Worm (Caenorhabditis elegans) whole organism, late embryonic: ENCODE results near the gene F44D12.6.

Experiments used
- T23F11.4 ChIP-seq: fragments of 200-800 bp; sonication (Bioruptor generic); optimal IDR thresholded peaks from 2 replicates; lab custom pipeline; 2018; ENCODE audit warnings: mild to moderate bottlenecking, missing genetic modification characterization, missing compliant biosample characterization
- ceh-2 ChIP-seq: sonication (generic microtip); optimal IDR thresholded peaks from 2 replicates; lab custom pipeline; 2016; ENCODE audit warnings: missing genotype, missing genetic modification characterization, missing compliant biosample characterization
- ceh-31 ChIP-seq: sonication (generic microtip); optimal IDR thresholded peaks from 2 replicates; lab custom pipeline; 2016; ENCODE audit warnings: missing genetic modification characterization, missing compliant biosample characterization
- ceh-45 ChIP-seq: fragments of 200-800 bp; sonication (Bioruptor generic); IDR thresholded peaks from 2 replicates; pipeline ENCODE4 v1.3.6; 2022; ENCODE audit warnings: missing genetic modification reagents, missing genetic modification characterization, missing compliant biosample characterization
- che-1 ChIP-seq: sonication (generic microtip); optimal IDR thresholded peaks from 2 replicates; lab custom pipeline; 2016; ENCODE audit warnings: mild to moderate bottlenecking, missing genetic modification characterization, missing compliant biosample characterization
- dmd-4 ChIP-seq: sonication (generic microtip); optimal IDR thresholded peaks from 2 replicates; lab custom pipeline; 2016; ENCODE audit warnings: borderline replicate concordance, missing genetic modification characterization, missing compliant biosample characterization
- eyg-1 ChIP-seq: sonication (generic microtip); optimal IDR thresholded peaks from 2 replicates; lab custom pipeline; 2016; ENCODE audit warnings: missing genotype, missing genetic modification characterization, missing compliant biosample characterization
- gmeb-2 ChIP-seq: sonication (generic microtip); optimal IDR thresholded peaks from 2 replicates; lab custom pipeline; 2016; ENCODE audit warnings: missing genetic modification characterization, inconsistent platforms, missing compliant biosample characterization
- hlh-13 ChIP-seq: fragments of 200-800 bp; sonication (Bioruptor generic); optimal IDR thresholded peaks from 2 replicates; lab custom pipeline; 2018; ENCODE audit warnings: mild to moderate bottlenecking, missing genetic modification characterization, missing compliant biosample characterization
- hlh-30 ChIP-seq: sonication (generic microtip); optimal IDR thresholded peaks from 2 replicates; lab custom pipeline; 2017; ENCODE audit warnings: antibody characterized with exemption, missing genetic modification characterization, missing compliant biosample characterization; ENCODE audit not compliant: insufficient read depth
- lin-11 ChIP-seq: fragments of 200-800 bp; sonication (Bioruptor generic); optimal IDR thresholded peaks from 2 replicates; lab custom pipeline; 2018; ENCODE audit warnings: mild to moderate bottlenecking, missing genetic modification characterization, missing compliant biosample characterization
- mec-3 ChIP-seq: sonication (generic microtip); optimal IDR thresholded peaks from 2 replicates; lab custom pipeline; 2016; ENCODE audit warnings: borderline replicate concordance, missing genetic modification characterization, missing compliant biosample characterization
- nhr-11 ChIP-seq: fragments of 150-350 bp; optimal IDR thresholded peaks from 2 replicates; lab custom pipeline; 2014; ENCODE audit warnings: missing biosample characterization, missing genetic modification characterization
- npax-4 ChIP-seq: sonication (generic microtip); optimal IDR thresholded peaks from 2 replicates; lab custom pipeline; 2016; ENCODE audit warnings: missing genetic modification characterization, missing compliant biosample characterization
- pag-3 ChIP-seq: sonication (generic microtip); optimal IDR thresholded peaks from 2 replicates; lab custom pipeline; 2016; ENCODE audit warnings: missing compliant biosample characterization, missing genetic modification characterization, borderline replicate concordance
- pha-4 ChIP-seq: fragments of 150-350 bp; optimal IDR thresholded peaks from 2 replicates; lab custom pipeline; 2018; ENCODE audit warnings: missing biosample characterization, missing genetic modification reagents, missing genetic modification characterization
- pros-1 ChIP-seq: fragments of 150-350 bp; optimal IDR thresholded peaks from 2 replicates; lab custom pipeline; 2014; ENCODE audit warnings: missing biosample characterization, missing genetic modification reagents, missing genetic modification characterization
- sdc-2 ChIP-seq: sonication (generic microtip); optimal IDR thresholded peaks from 2 replicates; lab custom pipeline; 2016; ENCODE audit warnings: missing genotype, missing genetic modification characterization, missing compliant biosample characterization
- syd-9 ChIP-seq: sonication (generic microtip); optimal IDR thresholded peaks from 2 replicates; lab custom pipeline; 2016; ENCODE audit warnings: mild to moderate bottlenecking, missing genetic modification characterization, moderate library complexity, missing compliant biosample characterization
- ttx-3 ChIP-seq: sonication (generic microtip); optimal IDR thresholded peaks from 2 replicates; lab custom pipeline; 2016; ENCODE audit warnings: missing genetic modification reagents, missing genetic modification characterization, missing compliant biosample characterization

The F44D12.6 gene

ce11 chrIV:10078003-10078402 is 44.9 kb downstream of the F44D12.6 start:
- TF ChIP-seq dmd-4 (tag; lab: Kevin White, UChicago): no peak
- no peak for TF ChIP-seq ceh-2 (tag; lab: Kevin White, UChicago)
- TF ChIP-seq syd-9 (tag; lab: Kevin White, UChicago): no peak
- TF ChIP-seq nhr-11 (tag; lab: Kevin White, UChicago): no peak
- TF ChIP-seq lin-11 (tag; lab: Kevin White, UChicago): no peak
- no peak for TF ChIP-seq sdc-2 (tag; lab: Kevin White, UChicago)
- TF ChIP-seq, all 69 proteins: peak for 0

- no peak for TF ChIP-seq che-1 (tag; lab: Kevin White, UChicago)
- TF ChIP-seq ttx-3 (tag; lab: Kevin White, UChicago): no peak
- no peak for TF ChIP-seq npax-4 (tag; lab: Kevin White, UChicago)
- TF ChIP-seq ceh-31: no peak
- TF ChIP-seq gmeb-2: no peak
- TF ChIP-seq sdc-2 (tag; lab: Kevin White, UChicago): no peak
- TF ChIP-seq T23F11.4: no peak
- TF ChIP-seq hlh-13: no peak
- TF ChIP-seq pha-4 (tag; lab: Kevin White, UChicago): no peak
- no peak for TF ChIP-seq hlh-30 (tag; lab: Kevin White, UChicago)
- no peak for TF ChIP-seq pros-1 (tag; lab: Kevin White, UChicago)
- TF ChIP-seq pag-3: no peak
- TF ChIP-seq ceh-45 (GFP tag; lab: Robert Waterston, UW): no peak
- TF ChIP-seq eyg-1 (tag; lab: Kevin White, UChicago): no peak
- TF ChIP-seq mec-3 (tag; lab: Kevin White, UChicago): no peak
Measured at ce11 chrIV:10080816-10081215, 47.7 kb downstream of the F44D12.6 start, which contains the start of gene W01B6.6. Gene W01B6.6, plus strand, starts transcription at chrIV:10081116.
